Fruit fly (Drosophila melanogaster) whole organism, adult: ENCODE data around the gene THG.

Experiments used
- CG11617 ChIP-seq: fragments of 200-800 bp; sonication (Bioruptor generic); optimal IDR thresholded peaks from 2 replicates; lab custom pipeline; 2017; ENCODE audit warnings: mild to moderate bottlenecking, missing biosample characterization, missing genetic modification reagents, missing genetic modification characterization
- CG12768 ChIP-seq: fragments of 200-800 bp; sonication (Bioruptor generic); optimal IDR thresholded peaks from 2 replicates; lab custom pipeline; 2017; ENCODE audit warnings: missing biosample characterization, missing genetic modification characterization, mild to moderate bottlenecking, moderate library complexity, missing genetic modification reagents
- CG14711 ChIP-seq: fragments of 200-800 bp; sonication (Bioruptor generic); optimal IDR thresholded peaks from 2 replicates; lab custom pipeline; 2018; ENCODE audit warnings: missing biosample characterization, mild to moderate bottlenecking, missing genetic modification characterization, moderate library complexity
- CG1620 ChIP-seq: fragments of 200-800 bp; sonication (Bioruptor generic); optimal IDR thresholded peaks from 2 replicates; lab custom pipeline; 2016; ENCODE audit warnings: missing biosample characterization, missing genetic modification characterization
- CG33017 ChIP-seq: fragments of 200-800 bp; sonication (Bioruptor generic); optimal IDR thresholded peaks from 2 replicates; lab custom pipeline; 2018; ENCODE audit warnings: missing biosample characterization, mild to moderate bottlenecking, missing genetic modification characterization, moderate library complexity
- CG5204 ChIP-seq: fragments of 200-800 bp; sonication (Bioruptor generic); optimal IDR thresholded peaks from 2 replicates; lab custom pipeline; 2016; ENCODE audit warnings: missing biosample characterization, missing genetic modification characterization
- CG7045 ChIP-seq: fragments of 200-800 bp; sonication (Bioruptor generic); optimal IDR thresholded peaks from 2 replicates; lab custom pipeline; 2017; ENCODE audit warnings: missing biosample characterization, mild to moderate bottlenecking, missing genetic modification characterization
- CG7101 ChIP-seq: fragments of 200-800 bp; sonication (Bioruptor generic); optimal IDR thresholded peaks from 2 replicates; lab custom pipeline; 2018; ENCODE audit warnings: missing biosample characterization, mild to moderate bottlenecking, missing genetic modification characterization, moderate library complexity
- Clk ChIP-seq: fragments of 200-800 bp; sonication (Bioruptor generic); optimal IDR thresholded peaks from 2 replicates; lab custom pipeline; 2017; ENCODE audit warnings: missing biosample characterization, missing genetic modification characterization
- Crg-1 ChIP-seq: fragments of 200-800 bp; sonication (Bioruptor generic); optimal IDR thresholded peaks from 2 replicates; lab custom pipeline; 2016; ENCODE audit warnings: missing biosample characterization, missing genetic modification characterization
- Hr96 ChIP-seq: fragments of 200-800 bp; sonication (Bioruptor generic); optimal IDR thresholded peaks from 2 replicates; lab custom pipeline; 2016; ENCODE audit warnings: missing biosample characterization, missing genetic modification characterization
- Mnt ChIP-seq: fragments of 200-800 bp; sonication (Bioruptor generic); optimal IDR thresholded peaks from 2 replicates; lab custom pipeline; 2016; ENCODE audit warnings: missing biosample characterization, mild to moderate bottlenecking, missing genetic modification characterization
- bab1 ChIP-seq: fragments of 200-800 bp; sonication (Bioruptor generic); optimal IDR thresholded peaks from 3 replicates; lab custom pipeline; 2019; ENCODE audit warnings: missing biosample characterization, mild to moderate bottlenecking, missing genetic modification characterization, moderate library complexity
- cic ChIP-seq: fragments of 200-800 bp; sonication (Bioruptor generic); optimal IDR thresholded peaks from 2 replicates; lab custom pipeline; 2017; ENCODE audit warnings: missing biosample characterization, mild to moderate bottlenecking, missing genetic modification characterization, moderate library complexity
- cnc ChIP-seq, 2 experiments: fragments of >200 bp; optimal IDR thresholded peaks; 2 replicates each; lab custom pipeline; 2017
- kay ChIP-seq: fragments of 200-800 bp; sonication (Bioruptor generic); peaks from one replicate; lab custom pipeline; 2016; ENCODE audit warnings: missing biosample characterization, missing genetic modification characterization, borderline replicate concordance
- ovo ChIP-seq: fragments of 200-800 bp; sonication (Bioruptor generic); optimal IDR thresholded peaks from 2 replicates; lab custom pipeline; 2016; ENCODE audit warnings: missing biosample characterization, missing genetic modification characterization
- pad ChIP-seq: fragments of 200-800 bp; sonication (Bioruptor generic); optimal IDR thresholded peaks from 3 replicates; lab custom pipeline; 2017; ENCODE audit warnings: missing biosample characterization, missing genetic modification characterization, mild to moderate bottlenecking, moderate library complexity, missing genetic modification reagents
- tj ChIP-seq: fragments of 200-800 bp; sonication (Bioruptor generic); optimal IDR thresholded peaks from 3 replicates; lab custom pipeline; 2017; ENCODE audit warnings: missing biosample characterization, mild to moderate bottlenecking, missing genetic modification characterization, moderate library complexity
- toe ChIP-seq: fragments of 200-800 bp; sonication (Bioruptor generic); optimal IDR thresholded peaks from 2 replicates; lab custom pipeline; 2016; ENCODE audit warnings: missing biosample characterization, missing genetic modification characterization

THG gene

DNA sequence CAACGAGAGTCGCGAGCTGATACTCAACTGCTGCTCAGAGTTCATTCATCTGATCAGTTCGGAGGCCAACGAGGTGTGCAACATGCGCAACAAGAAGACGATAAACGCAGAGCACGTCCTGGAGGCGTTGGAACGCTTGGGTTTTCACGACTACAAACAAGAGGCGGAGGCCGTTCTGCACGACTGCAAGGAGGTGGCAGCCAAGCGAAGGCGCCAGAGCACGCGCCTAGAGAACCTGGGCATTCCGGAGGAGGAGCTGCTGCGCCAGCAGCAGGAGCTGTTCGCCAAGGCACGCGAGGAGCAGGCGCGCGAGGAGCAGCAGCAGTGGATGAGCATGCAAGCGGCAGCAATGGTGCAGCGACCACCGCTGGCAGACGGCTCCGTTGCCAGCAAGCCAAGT lies 1.5 kb downstream of the THG start:
- TF ChIP-seq CG7101 (tag; lab: Kevin White, UChicago), result no peak
- TF ChIP-seq CG11617 (GFP tag; lab: Kevin White, UChicago), result no peak
- no peak for TF ChIP-seq CG5204 (GFP tag; lab: Kevin White, UChicago)
- no peak for TF ChIP-seq Clk (GFP tag; lab: Kevin White, UChicago)
- no peak for TF ChIP-seq CG14711 (tag; lab: Kevin White, UChicago)
- no peak for TF ChIP-seq kay (GFP tag; lab: Kevin White, UChicago)
- TF ChIP-seq Hr96 (GFP tag; lab: Kevin White, UChicago), result no peak
- TF ChIP-seq CG7045, result no peak

DNA sequence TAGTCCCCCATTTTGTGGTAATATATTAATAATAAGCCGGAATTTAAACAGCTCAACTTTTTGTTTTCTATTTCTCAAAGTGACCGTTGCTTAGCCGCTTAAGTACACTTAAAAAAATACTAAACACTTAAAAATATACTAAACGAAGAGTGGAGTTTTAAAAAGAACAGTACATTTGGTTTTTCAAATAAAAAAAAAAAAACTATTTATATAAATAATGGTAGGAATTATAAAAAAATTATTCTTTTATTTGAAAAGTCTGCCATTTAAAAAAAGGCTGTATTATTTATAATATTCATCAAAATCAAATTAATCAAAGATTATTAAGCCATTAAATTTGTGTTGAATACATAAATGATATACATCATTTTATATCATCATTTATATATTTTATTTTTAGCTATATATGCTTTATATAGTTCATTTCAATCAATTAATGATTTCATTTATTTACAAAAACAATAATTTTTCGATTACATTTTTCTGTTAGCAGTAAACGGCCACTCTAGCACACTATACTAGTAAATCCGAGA lies 2.1 kb downstream of the THG start, which contains the start of the genes Ankrd49 and NC2beta:
Gene Ankrd49 (minus strand): TSS at position 101 of the 533 bp plus-strand sequence.
Gene NC2beta (plus strand): TSS at position 483 of the 533 bp plus-strand sequence.
- no peak for TF ChIP-seq CG14711 (tag; lab: Kevin White, UChicago)
- TF ChIP-seq bab1 (GFP tag; lab: Kevin White, UChicago), result no peak

DNA sequence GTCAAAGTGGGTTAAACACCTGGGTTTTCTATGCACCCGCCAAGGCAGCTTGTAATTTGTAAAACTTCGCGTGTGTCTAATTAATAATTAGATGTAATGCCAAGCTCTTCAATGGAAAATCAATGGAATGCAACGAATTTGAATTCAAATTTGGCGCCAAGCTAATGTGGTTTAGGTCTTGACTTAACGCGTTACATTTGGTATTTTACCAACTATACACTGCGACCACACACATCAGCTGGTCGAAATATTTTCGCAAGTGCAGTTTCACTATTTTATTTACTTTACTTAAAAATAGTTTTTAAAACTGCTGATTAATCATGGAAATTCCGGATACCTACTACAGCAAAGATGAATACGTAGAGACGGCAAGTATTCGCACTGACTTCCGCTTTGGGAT lies 4.0 kb downstream of the THG start, which contains the start of gene DCTN5-p25:
Gene DCTN5-p25 (plus strand): TSS at position 229 of the 400 bp plus-strand sequence.
- TF ChIP-seq kay (GFP tag; lab: Kevin White, UChicago), result no peak
- peak; percentile 14 for TF ChIP-seq bab1 (GFP tag; lab: Kevin White, UChicago)

DNA sequence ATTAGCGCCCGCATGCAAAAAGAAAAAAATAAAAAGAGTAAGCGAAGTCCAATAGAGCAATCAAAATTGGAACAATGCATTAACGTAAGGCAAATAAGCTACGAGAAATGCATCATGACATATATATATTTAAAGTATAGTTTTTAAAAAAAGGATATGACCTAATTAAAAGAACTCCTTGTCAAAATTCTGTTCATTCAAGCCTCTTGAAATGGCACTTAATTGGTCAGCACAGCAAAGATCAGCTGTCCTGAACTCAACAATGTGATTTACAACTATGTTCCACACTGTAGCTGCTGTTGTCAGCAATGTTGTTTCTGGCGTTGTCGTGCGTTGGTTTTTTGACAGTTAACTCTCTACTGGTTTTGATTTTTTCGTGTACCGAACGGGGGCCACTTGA lies 7.7 kb downstream of the THG start:
- TF ChIP-seq CG7101 (tag; lab: Kevin White, UChicago) (no peak), CG1620 (GFP tag; lab: Kevin White, UChicago) (no peak), cnc (optimal IDR thresholded peaks at IDR 0.05; lab: Kevin White, UChicago) (no peak), cic (GFP tag; lab: Kevin White, UChicago) (no peak), CG11617 (GFP tag; lab: Kevin White, UChicago) (no peak), ovo (no peak), CG5204 (GFP tag; lab: Kevin White, UChicago) (no peak), CG12768 (GFP tag; lab: Kevin White, UChicago) (no peak), CG7045 (no peak), CG14711 (tag; lab: Kevin White, UChicago) (no peak), bab1 (GFP tag; lab: Kevin White, UChicago) (no peak)

DNA sequence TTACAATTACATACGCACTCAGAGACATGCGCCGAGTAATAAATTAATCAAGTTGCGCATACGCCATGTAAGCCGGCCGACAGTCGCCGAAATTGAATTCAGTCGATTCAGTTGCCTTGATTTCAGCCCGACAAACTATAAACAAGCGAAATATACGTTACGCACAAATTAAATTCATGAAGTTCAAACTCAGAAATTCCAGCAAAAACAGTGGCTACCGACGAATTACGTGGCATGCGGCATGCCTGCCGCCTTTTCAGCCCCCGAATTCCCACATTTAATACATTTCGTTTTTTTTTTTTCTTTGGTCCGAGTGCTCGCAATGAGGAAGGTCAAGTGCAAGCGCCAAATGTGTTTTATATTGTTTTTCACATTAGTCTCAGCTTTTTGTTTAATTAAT lies 9.2 kb downstream of the THG start:
- TF ChIP-seq toe (GFP tag; lab: Kevin White, UChicago) (no peak), CG33017 (tag; lab: Kevin White, UChicago) (no peak), Clk (GFP tag; lab: Kevin White, UChicago) (no peak), Hr96 (GFP tag; lab: Kevin White, UChicago) (no peak), CG11617 (GFP tag; lab: Kevin White, UChicago) (no peak), cic (GFP tag; lab: Kevin White, UChicago) (no peak), CG14711 (tag; lab: Kevin White, UChicago) (no peak), tj (GFP tag; lab: Kevin White, UChicago) (no peak), CG7101 (tag; lab: Kevin White, UChicago) (no peak)

DNA sequence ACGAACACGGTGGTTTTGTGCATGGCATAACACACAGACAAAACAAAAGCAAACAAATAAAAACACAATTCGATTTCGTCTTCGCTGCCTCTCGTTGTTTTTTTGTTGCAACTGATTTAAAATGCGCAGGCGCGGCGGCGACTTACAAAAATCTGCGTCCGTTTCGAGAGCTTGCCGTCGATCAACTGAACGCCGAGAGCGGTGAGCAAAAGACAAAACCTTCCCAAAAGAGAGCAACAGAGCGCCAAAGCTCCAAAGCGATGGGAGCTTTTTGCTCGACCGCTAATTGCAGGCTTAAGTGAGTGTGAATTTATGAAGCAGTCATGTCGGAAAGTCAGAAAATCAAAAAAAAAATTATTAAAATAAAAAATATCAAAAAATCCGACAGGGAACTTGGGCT lies 12.2 kb downstream of the THG start, which contains the start of gene mol:
Gene mol (minus strand): TSS at position 190 of the 400 bp plus-strand sequence.
- TF ChIP-seq CG14711 (tag; lab: Kevin White, UChicago), result no peak
- no peak for TF ChIP-seq CG11617 (GFP tag; lab: Kevin White, UChicago)
- TF ChIP-seq Crg-1 (GFP tag; lab: Kevin White, UChicago), result no peak

DNA sequence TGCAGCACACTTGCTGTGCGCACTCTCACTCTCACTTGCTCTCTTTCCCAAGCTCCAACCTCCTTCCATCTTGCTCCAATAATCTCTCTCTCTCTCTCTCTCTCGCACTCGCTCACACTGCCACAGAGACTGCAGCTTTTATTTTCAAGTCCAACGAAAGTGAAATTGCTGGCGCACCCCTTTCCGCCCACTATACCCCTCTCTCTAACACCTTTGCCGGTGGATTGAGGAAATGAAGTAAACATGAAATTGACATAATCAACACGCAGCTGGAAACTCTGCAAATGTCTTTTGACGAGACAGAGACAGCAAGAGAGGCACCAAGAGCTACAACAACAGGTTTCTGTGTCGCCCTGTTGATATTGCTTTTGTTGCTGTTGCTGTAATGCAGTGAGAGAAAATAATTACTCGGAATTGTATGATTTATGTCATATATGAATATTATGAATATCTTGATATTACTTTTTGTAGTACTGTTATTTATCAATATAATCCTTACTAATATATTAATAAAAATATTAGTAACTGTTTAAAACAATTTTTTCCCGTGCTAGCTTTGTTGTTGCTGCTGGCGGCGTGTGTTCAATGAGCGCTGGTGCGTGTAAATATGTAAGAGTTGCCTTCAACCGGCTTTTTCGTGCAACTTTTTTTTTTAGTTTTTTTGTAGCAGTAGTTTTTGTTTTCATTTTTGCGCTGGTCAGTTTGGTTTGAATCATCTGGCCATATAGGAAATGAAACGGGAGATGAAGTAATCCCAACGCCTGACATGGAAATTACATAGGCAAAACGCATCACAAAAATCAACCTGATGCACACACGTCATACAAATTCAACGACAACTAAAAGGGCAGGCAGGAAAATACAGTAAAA lies 13.7 kb downstream of the THG start:
- TF ChIP-seq bab1 (GFP tag; lab: Kevin White, UChicago), result peak; percentile 50
- no peak for TF ChIP-seq ovo
- TF ChIP-seq CG11617 (GFP tag; lab: Kevin White, UChicago), result no peak
- no peak for TF ChIP-seq Hr96 (GFP tag; lab: Kevin White, UChicago)
- no peak for TF ChIP-seq Crg-1 (GFP tag; lab: Kevin White, UChicago)
- TF ChIP-seq cnc (optimal IDR thresholded peaks at IDR 0.05; lab: Kevin White, UChicago), result no peak
- peak; percentile 51 for TF ChIP-seq CG14711 (tag; lab: Kevin White, UChicago)
- peak; percentile 19 for TF ChIP-seq CG7045
- TF ChIP-seq kay (GFP tag; lab: Kevin White, UChicago), result no peak
- no peak for TF ChIP-seq CG12768 (GFP tag; lab: Kevin White, UChicago)
- no peak for TF ChIP-seq tj (GFP tag; lab: Kevin White, UChicago)
- TF ChIP-seq cic (GFP tag; lab: Kevin White, UChicago), result no peak
- TF ChIP-seq toe (GFP tag; lab: Kevin White, UChicago), result no peak
- no peak for TF ChIP-seq Mnt (GFP tag; lab: Kevin White, UChicago)
- peak; percentile 22 for TF ChIP-seq CG7101 (tag; lab: Kevin White, UChicago)
- no peak for TF ChIP-seq CG1620 (GFP tag; lab: Kevin White, UChicago)
- TF ChIP-seq pad, result peak; percentile 48
- TF ChIP-seq Clk (GFP tag; lab: Kevin White, UChicago), result no peak
- no peak for TF ChIP-seq CG5204 (GFP tag; lab: Kevin White, UChicago)
- no peak for TF ChIP-seq CG33017 (tag; lab: Kevin White, UChicago)
